Worm (Caenorhabditis elegans): ENCODE data around the gene T24H7.8.

DNA sequence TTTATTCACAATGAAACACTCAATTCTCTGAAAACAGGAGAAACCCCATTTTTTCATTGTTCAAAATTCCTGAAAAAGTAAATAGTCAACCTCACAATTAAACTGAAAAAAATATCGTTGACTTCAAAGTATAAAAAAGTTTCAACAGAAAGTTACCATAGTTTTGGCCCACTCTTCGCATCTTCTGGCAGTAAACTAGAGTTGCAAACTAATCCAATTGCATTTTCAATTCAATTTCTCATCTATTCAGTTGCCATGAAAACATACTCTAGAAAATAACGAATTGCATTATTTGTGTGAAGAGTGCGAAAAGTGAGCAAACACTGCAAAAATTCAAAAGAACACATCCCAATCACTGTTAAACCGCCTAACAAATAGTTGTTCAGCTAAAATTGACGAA lies 21.8 kb downstream of the T24H7.8 start, which contains the start of gene F13H8.3:
- TF ChIP-seq W03F9.2 (tag; optimal IDR thresholded peaks at IDR 0.05): no peak
- TF ChIP-seq him-1 (tag; optimal IDR thresholded peaks at IDR 0.05): no peak
- TF ChIP-seq dao-5 (tag; optimal IDR thresholded peaks at IDR 0.05): no peak
